Fruit fly (Drosophila melanogaster): ENCODE results near the gene CG34417.

Gene CG34417

dm6 chrX:6533836-6534357, 6.7 kb upstream of the CG34417 start, which contains the start of gene dx:
Gene dx (plus strand): TSS chrX:6533999.
- TF ChIP-seq woc (GFP tag; optimal IDR thresholded peaks at IDR 0.05) = peak; percentile 3
- TF ChIP-seq lola (GFP tag; optimal IDR thresholded peaks at IDR 0.05) = no peak
- TF ChIP-seq psq (GFP tag; optimal IDR thresholded peaks at IDR 0.05) = peak; percentile 85
- peak in 1 of 2 experiments; percentile 25 for TF ChIP-seq dl (GFP tag; optimal IDR thresholded peaks at IDR 0.05; ENCODE audit: insufficient read depth in 1 of 2, partially characterized antibody in 2 of 2)
- peak; percentile 61 for TF ChIP-seq Dif (GFP tag; optimal IDR thresholded peaks at IDR 0.05; ENCODE audit: partially characterized antibody)

- no peak for TF ChIP-seq Hr83 (GFP tag; optimal IDR thresholded peaks at IDR 0.05; ENCODE audit: poor library complexity, severe bottlenecking)
- TF ChIP-seq usp (GFP tag; optimal IDR thresholded peaks at IDR 0.05) = no peak
- no peak for TF ChIP-seq Hnf4 (GFP tag; optimal IDR thresholded peaks at IDR 0.05)
- TF ChIP-seq brk (GFP tag; optimal IDR thresholded peaks at IDR 0.05) = no peak
- TF ChIP-seq Abd-B (GFP tag; optimal IDR thresholded peaks at IDR 0.05) = no peak
- no peak for TF ChIP-seq sv (GFP tag; optimal IDR thresholded peaks at IDR 0.05)
- TF ChIP-seq tai (GFP tag; optimal IDR thresholded peaks at IDR 0.05) = no peak
- no peak for TF ChIP-seq psq (GFP tag; optimal IDR thresholded peaks at IDR 0.05)
- TF ChIP-seq dsf (GFP tag; optimal IDR thresholded peaks at IDR 0.05; ENCODE audit: borderline replicate concordance) = no peak
- no peak for TF ChIP-seq jim (GFP tag; optimal IDR thresholded peaks at IDR 0.05)
- no peak for TF ChIP-seq lola (GFP tag; optimal IDR thresholded peaks at IDR 0.05)
- no peak for TF ChIP-seq Hr78 (GFP tag; optimal IDR thresholded peaks at IDR 0.05)
- TF ChIP-seq br (GFP tag; optimal IDR thresholded peaks at IDR 0.05) = no peak
- TF ChIP-seq HLH106 (tag; optimal IDR thresholded peaks at IDR 0.05) = no peak
- TF ChIP-seq dl (GFP tag; optimal IDR thresholded peaks at IDR 0.05; ENCODE audit: insufficient read depth in 1 of 2, partially characterized antibody in 2 of 2) = no peak
- TF ChIP-seq CrebA (GFP tag; optimal IDR thresholded peaks at IDR 0.05; ENCODE audit: borderline replicate concordance) = no peak
- TF ChIP-seq Rel (GFP tag; optimal IDR thresholded peaks at IDR 0.05) = no peak
- no peak for TF ChIP-seq Rel (tag; optimal IDR thresholded peaks at IDR 0.05)
- no peak for TF ChIP-seq Vsx2 (GFP tag; optimal IDR thresholded peaks at IDR 0.05; ENCODE audit: partially characterized antibody)
- TF ChIP-seq GATAd (GFP tag; optimal IDR thresholded peaks at IDR 0.05) = no peak
- no peak for TF ChIP-seq Dfd (GFP tag; optimal IDR thresholded peaks at IDR 0.05)
Observed at dm6 chrX:6541277-6541676, 706 bp downstream of the CG34417 start.

dm6 chrX:6542331-6542730, 1.8 kb downstream of the CG34417 start:
- TF ChIP-seq CG32264 (GFP tag; optimal IDR thresholded peaks at IDR 0.05) (no peak), usp (GFP tag; optimal IDR thresholded peaks at IDR 0.05) (no peak), OdsH (GFP tag; optimal IDR thresholded peaks at IDR 0.05) (peak; percentile 64), tai (GFP tag; optimal IDR thresholded peaks at IDR 0.05) (no peak), GATAd (GFP tag; optimal IDR thresholded peaks at IDR 0.05) (no peak), jim (GFP tag; optimal IDR thresholded peaks at IDR 0.05) (no peak), Myc (optimal IDR thresholded peaks at IDR 0.05) (no peak), Dif (GFP tag; optimal IDR thresholded peaks at IDR 0.05; ENCODE audit: partially characterized antibody) (no peak), br (GFP tag; optimal IDR thresholded peaks at IDR 0.05) (peak; percentile 49), Sp1 (GFP tag; optimal IDR thresholded peaks at IDR 0.05) (peak; percentile 56), sv (GFP tag; optimal IDR thresholded peaks at IDR 0.05) (no peak), foxo (GFP tag; optimal IDR thresholded peaks at IDR 0.05) (peak in 1 of 2 experiments; percentile 51), lola (GFP tag; optimal IDR thresholded peaks at IDR 0.05) (no peak), sage (GFP tag; optimal IDR thresholded peaks at IDR 0.05) (no peak), woc (GFP tag; optimal IDR thresholded peaks at IDR 0.05) (peak; percentile 56), CrebA (GFP tag; optimal IDR thresholded peaks at IDR 0.05; ENCODE audit: borderline replicate concordance) (no peak), Dfd (GFP tag; optimal IDR thresholded peaks at IDR 0.05) (no peak), Vsx2 (GFP tag; optimal IDR thresholded peaks at IDR 0.05; ENCODE audit: partially characterized antibody) (no peak), h (GFP tag; optimal IDR thresholded peaks at IDR 0.05) (peak; percentile 60), N (GFP tag; optimal IDR thresholded peaks at IDR 0.05) (no peak), ey (GFP tag; optimal IDR thresholded peaks at IDR 0.05) (peak; percentile 23), CG9705 (GFP tag; optimal IDR thresholded peaks at IDR 0.05) (no peak), fru (GFP tag; optimal IDR thresholded peaks at IDR 0.05) (peak; percentile 54), Hr83 (GFP tag; optimal IDR thresholded peaks at IDR 0.05; ENCODE audit: poor library complexity, severe bottlenecking) (no peak), Mio (GFP tag; optimal IDR thresholded peaks at IDR 0.05) (no peak), Hnf4 (GFP tag; optimal IDR thresholded peaks at IDR 0.05) (peak; percentile 28), brk (GFP tag; optimal IDR thresholded peaks at IDR 0.05) (no peak), dl (GFP tag; optimal IDR thresholded peaks at IDR 0.05; ENCODE audit: insufficient read depth in 1 of 2, partially characterized antibody in 2 of 2) (no peak), dsf (GFP tag; optimal IDR thresholded peaks at IDR 0.05; ENCODE audit: borderline replicate concordance) (no peak), pan (optimal IDR thresholded peaks at IDR 0.05) (no peak), rgr (GFP tag; optimal IDR thresholded peaks at IDR 0.05) (peak; percentile 61), Jra (GFP tag; optimal IDR thresholded peaks at IDR 0.05) (no peak), psq (GFP tag; optimal IDR thresholded peaks at IDR 0.05) (peak; percentile 48), Hr78 (GFP tag; optimal IDR thresholded peaks at IDR 0.05) (no peak), Rel (GFP tag; optimal IDR thresholded peaks at IDR 0.05) (no peak), Rel (tag; optimal IDR thresholded peaks at IDR 0.05) (no peak), HLH106 (tag; optimal IDR thresholded peaks at IDR 0.05) (peak; percentile 63), dmrt93B (GFP tag; optimal IDR thresholded peaks at IDR 0.05) (no peak), Abd-B (GFP tag; optimal IDR thresholded peaks at IDR 0.05) (no peak)

All from whole organism, wandering third instar larva.